Worm (Caenorhabditis elegans) whole organism, early embryonic: ENCODE results near the gene T26E4.9.

Experiments used
- B0310.2 ChIP-seq: sonication (generic microtip); optimal IDR thresholded peaks from 2 replicates; lab custom pipeline; 2016; ENCODE audit warnings: mild to moderate bottlenecking, missing genetic modification characterization, missing compliant biosample characterization
- F13C5.2 ChIP-seq: sonication (generic microtip); optimal IDR thresholded peaks from 2 replicates; lab custom pipeline; 2017; ENCODE audit warnings: mild to moderate bottlenecking, missing genetic modification characterization, inconsistent platforms, missing compliant biosample characterization
- aly-1 ChIP-seq: sonication (generic microtip); optimal IDR thresholded peaks from 2 replicates; lab custom pipeline; 2016; ENCODE audit warnings: missing genetic modification characterization, missing compliant biosample characterization
- ama-1 ChIP-seq: fragments of 150-350 bp; optimal IDR thresholded peaks from 2 replicates; lab custom pipeline; 2014
- ceh-36 ChIP-seq: sonication (generic microtip); optimal IDR thresholded peaks from 2 replicates; lab custom pipeline; 2016; ENCODE audit warnings: missing genetic modification characterization, inconsistent platforms, missing compliant biosample characterization
- flt-1 ChIP-seq: fragments of 200-800 bp; sonication (Bioruptor generic); IDR thresholded peaks from 2 replicates; pipeline ENCODE4 v1.3.6; 2022; ENCODE audit warnings: missing genetic modification characterization, missing compliant biosample characterization
- hmg-4 ChIP-seq: fragments of 200-800 bp; sonication (Bioruptor generic); optimal IDR thresholded peaks from 2 replicates; lab custom pipeline; 2018; ENCODE audit warnings: mild to moderate bottlenecking, missing genetic modification characterization, missing compliant biosample characterization
- scrt-1 ChIP-seq: fragments of 200-800 bp; sonication (Bioruptor generic); IDR thresholded peaks from 2 replicates; pipeline ENCODE4 v1.3.6; 2022; ENCODE audit warnings: missing genetic modification characterization, missing compliant biosample characterization
- sea-1 ChIP-seq: fragments of 200-800 bp; sonication (Bioruptor generic); conservative IDR thresholded peaks from 2 replicates; pipeline ENCODE4 v1.3.6; 2022; ENCODE audit warnings: missing genetic modification characterization, missing compliant biosample characterization
- tra-4 ChIP-seq: sonication (generic microtip); optimal IDR thresholded peaks from 2 replicates; lab custom pipeline; 2017; ENCODE audit warnings: missing genetic modification characterization, missing compliant biosample characterization

DNA sequence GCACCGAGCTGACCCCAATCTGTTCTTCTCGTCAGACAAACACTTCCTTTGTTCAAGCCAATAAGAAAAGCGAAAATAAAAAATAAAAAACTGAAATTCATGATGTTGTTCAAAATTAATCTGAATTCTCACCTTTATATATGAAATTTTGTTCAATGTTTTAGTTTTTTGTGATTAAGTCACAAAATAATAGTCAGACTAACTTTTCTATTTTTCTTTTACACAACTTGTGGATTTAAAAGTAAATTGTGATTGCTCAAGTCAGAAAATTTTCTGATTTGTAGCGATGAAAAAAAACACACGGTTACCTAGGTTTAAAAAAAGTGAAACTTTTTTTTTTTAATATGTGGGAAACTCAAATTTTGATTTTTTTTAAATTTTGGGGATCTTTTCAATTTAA lies 15.2 kb upstream of the T26E4.9 start, which contains the start of gene abf-3:
- TF ChIP-seq scrt-1 (GFP tag; lab: Robert Waterston, UW): no peak
- TF ChIP-seq aly-1 (tag; lab: Kevin White, UChicago): no peak
- no peak for TF ChIP-seq F13C5.2 (tag; lab: Kevin White, UChicago)
- TF ChIP-seq ama-1 (lab: Kevin White, UChicago): no peak
- TF ChIP-seq hmg-4 (GFP tag; lab: Kevin White, UChicago): no peak
- no peak for TF ChIP-seq B0310.2
- no peak for TF ChIP-seq ceh-36 (tag; lab: Kevin White, UChicago)
- TF ChIP-seq tra-4: no peak
- no peak for TF ChIP-seq sea-1
- TF ChIP-seq flt-1 (GFP tag; lab: Robert Waterston, UW): no peak
